Fruit fly (Drosophila melanogaster): ENCODE results near the gene FER.
A peak's percentile ranks its signal among the peaks of the same experiment; 100 is the strongest.

Gene FER

dm6 chr3R:9390201-9390600 lies 4.1 kb downstream of the FER start (continued):
- TF ChIP-seq CG10209 (GFP tag; optimal IDR thresholded peaks at IDR 0.05) (peak; percentile 5), CG4730 (GFP tag; IDR thresholded peaks at IDR 0.05) (no peak), CG15479 (GFP tag; optimal IDR thresholded peaks at IDR 0.05) (no peak), cg (GFP tag; optimal IDR thresholded peaks at IDR 0.05) (no peak), repo (GFP tag; optimal IDR thresholded peaks at IDR 0.05) (no peak), bsh (GFP tag; optimal IDR thresholded peaks at IDR 0.05) (no peak), CG17328 (GFP tag; IDR thresholded peaks at IDR 0.05) (no peak), salm (tag; optimal IDR thresholded peaks at IDR 0.05) (no peak), MTF-1 (GFP tag; optimal IDR thresholded peaks at IDR 0.05; ENCODE audit: borderline replicate concordance) (peak; percentile 57), CG7839 (tag; optimal IDR thresholded peaks at IDR 0.05) (peak; percentile 0), lov (optimal IDR thresholded peaks at IDR 0.05) (no peak), lov (GFP tag; IDR thresholded peaks at IDR 0.05) (no peak), fd102C (GFP tag; optimal IDR thresholded peaks at IDR 0.05) (no peak), CG15696 (tag; optimal IDR thresholded peaks at IDR 0.05) (peak; percentile 41), tin (GFP tag; optimal IDR thresholded peaks at IDR 0.05) (no peak), nau (GFP tag; optimal IDR thresholded peaks at IDR 0.05) (peak; percentile 4), CG11504 (tag; optimal IDR thresholded peaks at IDR 0.05) (peak; percentile 6), CG10565 (GFP tag; optimal IDR thresholded peaks at IDR 0.05) (no peak), CG17361 (GFP tag; IDR thresholded peaks at IDR 0.05) (0 out of 3 replicates have a peak, but pooled peaks have one; percentile 18), H15 (GFP tag; IDR thresholded peaks at IDR 0.05) (no peak), hbn (GFP tag; IDR thresholded peaks at IDR 0.05; ENCODE audit: partially characterized antibody) (no peak), seq (GFP tag; IDR thresholded peaks at IDR 0.05) (no peak), CG3281 (GFP tag; optimal IDR thresholded peaks at IDR 0.05) (peak; percentile 40), esg (GFP tag; conservative IDR thresholded peaks at IDR 0.05) (no peak), CG4820 (GFP tag; optimal IDR thresholded peaks at IDR 0.05) (no peak), gfzf (GFP tag; optimal IDR thresholded peaks at IDR 0.05) (no peak), exex (tag; optimal IDR thresholded peaks at IDR 0.05) (peak; percentile 24), gcm2 (GFP tag; optimal IDR thresholded peaks at IDR 0.05) (no peak), CG13894 (tag; optimal IDR thresholded peaks at IDR 0.05) (peak; percentile 34)

dm6 chr3R:9388972-9389371 lies 5.4 kb downstream of the FER start:
- TF ChIP-seq CG9876 (GFP tag; optimal IDR thresholded peaks at IDR 0.05) (no peak), nom (GFP tag; optimal IDR thresholded peaks at IDR 0.05) (peak; percentile 96), Atf6 (GFP tag; IDR thresholded peaks at IDR 0.05) (0 out of 2 replicates have a peak, but pooled peaks have one; percentile 20), gfzf (GFP tag; optimal IDR thresholded peaks at IDR 0.05) (no peak), ken (GFP tag; IDR thresholded peaks at IDR 0.05) (no peak), schlank (tag; optimal IDR thresholded peaks at IDR 0.05) (no peak), Drgx (GFP tag; IDR thresholded peaks at IDR 0.05) (peak; percentile 50; the same call in 1 of the 2 replicates), CTCF (GFP tag; optimal IDR thresholded peaks at IDR 0.05) (no peak), ems (GFP tag; optimal IDR thresholded peaks at IDR 0.05) (no peak), bsh (GFP tag; optimal IDR thresholded peaks at IDR 0.05) (peak in 1 of 2 experiments; percentile 72), insv (GFP tag; optimal IDR thresholded peaks at IDR 0.05) (no peak), cad (GFP tag; optimal IDR thresholded peaks at IDR 0.05) (no peak), jumu (GFP tag; optimal IDR thresholded peaks at IDR 0.05) (no peak), CG33557 (GFP tag; optimal IDR thresholded peaks at IDR 0.05) (no peak), bowl (GFP tag; IDR thresholded peaks at IDR 0.05) (no peak), ssp (GFP tag; IDR thresholded peaks at IDR 0.05) (no peak), CrebB (tag; optimal IDR thresholded peaks at IDR 0.05) (no peak), CG9609 (GFP tag; optimal IDR thresholded peaks at IDR 0.05) (no peak), CG4730 (GFP tag; IDR thresholded peaks at IDR 0.05) (no peak), ro (GFP tag; IDR thresholded peaks at IDR 0.05) (no peak)

All from whole organism, embryonic.